Worm (Caenorhabditis elegans): Measurements from ENCODE around the gene lact-2.

ce11 chrII:10103212-10103611 lies 8.5 kb downstream of the lact-2 start:
- TF ChIP-seq elt-1 (tag; optimal IDR thresholded peaks at IDR 0.05) (no peak), elt-3 (tag; optimal IDR thresholded peaks at IDR 0.05) (no peak), skn-1 (tag; optimal IDR thresholded peaks at IDR 0.05) (no peak), lsy-2 (tag; optimal IDR thresholded peaks at IDR 0.05) (no peak), nhr-237 (tag; optimal IDR thresholded peaks at IDR 0.05) (no peak), nhr-10 (tag; optimal IDR thresholded peaks at IDR 0.05) (no peak), snpc-4 (tag; optimal IDR thresholded peaks at IDR 0.05) (no peak), unc-39 (tag; optimal IDR thresholded peaks at IDR 0.05) (no peak), zag-1 (tag; optimal IDR thresholded peaks at IDR 0.05) (no peak), ZK546.5 (tag; optimal IDR thresholded peaks at IDR 0.05) (no peak), Y55F3AM.14 (GFP tag; optimal IDR thresholded peaks at IDR 0.05) (no peak), lin-13 (GFP tag; optimal IDR thresholded peaks at IDR 0.05) (no peak), egl-27 (tag; optimal IDR thresholded peaks at IDR 0.05) (no peak), nhr-23 (tag; optimal IDR thresholded peaks at IDR 0.05) (no peak)

Data from whole organism, L2 larva.